Worm (Caenorhabditis elegans) whole organism, young adult: ENCODE results near the gene C07B5.2.
A peak's percentile ranks its signal among the peaks of the same experiment; 100 is the strongest.

Experiments
- F37B4.10 ChIP-seq: fragments of 200-800 bp; sonication (Bioruptor generic); IDR thresholded peaks from 2 replicates; pipeline ENCODE4 v1.3.6; 2022; ENCODE audit warnings: missing genetic modification characterization, missing compliant biosample characterization
- F49E8.2 ChIP-seq: sonication (generic microtip); optimal IDR thresholded peaks from 3 replicates; lab custom pipeline; 2017; ENCODE audit warnings: missing genetic modification characterization, mild to moderate bottlenecking, missing compliant biosample characterization, antibody characterized with exemption, moderate library complexity; ENCODE audit not compliant: insufficient read depth
- K11D2.4 ChIP-seq: fragments of 200-800 bp; sonication (Bioruptor generic); IDR thresholded peaks from 2 replicates; pipeline ENCODE4 v1.3.6; 2022; ENCODE audit warnings: missing genetic modification reagents, missing genetic modification characterization, missing compliant biosample characterization
- Y67H2A.10 ChIP-seq: fragments of 200-800 bp; sonication (Bioruptor generic); conservative IDR thresholded peaks from 2 replicates; pipeline ENCODE4 v1.3.6; 2022; ENCODE audit warnings: missing genetic modification reagents, missing genetic modification characterization, missing compliant biosample characterization
- cebp-1 ChIP-seq, 2 experiments: fragments of 200-800 bp in 1 of 2; sonication (Bioruptor generic) in 1 of 2; sonication (generic microtip) in 1 of 2; IDR thresholded peaks in 1 of 2; optimal IDR thresholded peaks in 1 of 2; 2 replicates each; pipeline versions ENCODE4 v1.3.6 to Lab custom; 2017 to 2022; ENCODE audit warnings: missing compliant biosample characterization in 2 of 2, missing genetic modification characterization in 2 of 2, mild to moderate bottlenecking in 1 of 2, missing genetic modification reagents in 1 of 2, moderate library complexity in 1 of 2
- ceh-27 ChIP-seq: fragments of 200-800 bp; sonication (Bioruptor generic); optimal IDR thresholded peaks from 2 replicates; lab custom pipeline; 2018; ENCODE audit warnings: mild to moderate bottlenecking, missing genetic modification characterization, moderate library complexity, missing compliant biosample characterization
- dox-1 ChIP-seq: fragments of 200-800 bp; sonication (Bioruptor generic); IDR thresholded peaks from 2 replicates; pipeline ENCODE4 v1.3.6; 2022; ENCODE audit warnings: missing genetic modification reagents, missing genetic modification characterization, missing compliant biosample characterization
- him-1 ChIP-seq: sonication (generic microtip); optimal IDR thresholded peaks from 2 replicates; lab custom pipeline; 2016; ENCODE audit warnings: missing genotype, missing genetic modification reagents, missing genetic modification characterization, missing compliant biosample characterization
- lag-1 ChIP-seq: fragments of 200-800 bp; sonication (Bioruptor generic); IDR thresholded peaks from 2 replicates; pipeline ENCODE4 v1.3.6; 2022; ENCODE audit warnings: missing genetic modification reagents, missing genetic modification characterization, missing compliant biosample characterization
- lin-26 ChIP-seq: fragments of 200-800 bp; sonication (Bioruptor generic); IDR thresholded peaks from 2 replicates; pipeline ENCODE4 v1.3.6; 2022; ENCODE audit warnings: missing genetic modification reagents, missing genetic modification characterization, missing compliant biosample characterization
- lin-40 ChIP-seq: sonication (generic microtip); optimal IDR thresholded peaks from 2 replicates; lab custom pipeline; 2016; ENCODE audit warnings: missing genetic modification characterization, mild to moderate bottlenecking, missing compliant biosample characterization, missing genotype, missing genetic modification reagents
- mel-28 ChIP-seq: sonication (generic microtip); optimal IDR thresholded peaks from 2 replicates; lab custom pipeline; 2016; ENCODE audit warnings: borderline replicate concordance, mild to moderate bottlenecking, missing genetic modification characterization, missing compliant biosample characterization
- nfyb-1 ChIP-seq: fragments of 200-800 bp; sonication (Bioruptor generic); IDR thresholded peaks from 2 replicates; pipeline ENCODE4 v1.3.6; 2022; ENCODE audit warnings: missing genetic modification reagents, missing genetic modification characterization, missing compliant biosample characterization
- nhr-27 ChIP-seq: fragments of 200-800 bp; sonication (Bioruptor generic); optimal IDR thresholded peaks from 2 replicates; lab custom pipeline; 2018; ENCODE audit warnings: mild to moderate bottlenecking, missing genetic modification characterization, moderate library complexity, missing compliant biosample characterization
- nhr-80 ChIP-seq: sonication (generic microtip); optimal IDR thresholded peaks from 2 replicates; lab custom pipeline; 2016; ENCODE audit warnings: missing genetic modification characterization, missing compliant biosample characterization
- rcor-1 ChIP-seq: fragments of 200-800 bp; sonication (Bioruptor generic); IDR thresholded peaks from 2 replicates; pipeline ENCODE4 v1.3.6; 2022; ENCODE audit warnings: missing genetic modification reagents, missing genetic modification characterization, missing compliant biosample characterization
- rpc-1 ChIP-seq, 2 experiments: fragments of 150-350 bp in 1 of 2; sonication (generic microtip) in 1 of 2; optimal IDR thresholded peaks; 2 replicates each; lab custom pipeline; 2014 to 2018; ENCODE audit warnings: missing biosample characterization in 1 of 2, missing genetic modification characterization in 1 of 2, missing genetic modification reagents in 1 of 2, missing genotype in 1 of 2
- snpc-4 ChIP-seq, 5 experiments: fragments of 150-350 bp in 1 of 5; sonication (generic microtip) in 4 of 5; optimal IDR thresholded peaks; 2 replicates each; lab custom pipeline; 2014 to 2018; ENCODE audit warnings: missing genetic modification characterization in 5 of 5, missing biosample characterization in 3 of 5, antibody characterized with exemption in 2 of 5, mild to moderate bottlenecking in 2 of 5, missing compliant biosample characterization in 2 of 5, missing genotype in 2 of 5, moderate library complexity in 2 of 5, missing genetic modification reagents in 1 of 5
- somi-1 ChIP-seq: fragments of 200-800 bp; sonication (Bioruptor generic); optimal IDR thresholded peaks from 2 replicates; lab custom pipeline; 2018; ENCODE audit warnings: mild to moderate bottlenecking, missing genetic modification characterization, missing compliant biosample characterization
- sptf-2 ChIP-seq: fragments of 200-800 bp; sonication (Bioruptor generic); optimal IDR thresholded peaks from 2 replicates; lab custom pipeline; 2018; ENCODE audit warnings: mild to moderate bottlenecking, missing genetic modification characterization, missing compliant biosample characterization
- tlf-1 ChIP-seq: fragments of 200-800 bp; sonication (Bioruptor generic); optimal IDR thresholded peaks from 2 replicates; lab custom pipeline; 2018; ENCODE audit warnings: mild to moderate bottlenecking, missing genetic modification characterization, missing compliant biosample characterization
- unc-62 ChIP-seq: fragments of 150-350 bp; optimal IDR thresholded peaks from 2 replicates; lab custom pipeline; 2014; ENCODE audit warnings: missing biosample characterization, missing genetic modification reagents, missing genetic modification characterization
- ztf-28 ChIP-seq: fragments of 200-800 bp; sonication (Bioruptor generic); IDR thresholded peaks from 2 replicates; pipeline ENCODE4 v1.3.6; 2022; ENCODE audit warnings: missing genetic modification reagents, missing genetic modification characterization, missing compliant biosample characterization

The C07B5.2 gene

DNA sequence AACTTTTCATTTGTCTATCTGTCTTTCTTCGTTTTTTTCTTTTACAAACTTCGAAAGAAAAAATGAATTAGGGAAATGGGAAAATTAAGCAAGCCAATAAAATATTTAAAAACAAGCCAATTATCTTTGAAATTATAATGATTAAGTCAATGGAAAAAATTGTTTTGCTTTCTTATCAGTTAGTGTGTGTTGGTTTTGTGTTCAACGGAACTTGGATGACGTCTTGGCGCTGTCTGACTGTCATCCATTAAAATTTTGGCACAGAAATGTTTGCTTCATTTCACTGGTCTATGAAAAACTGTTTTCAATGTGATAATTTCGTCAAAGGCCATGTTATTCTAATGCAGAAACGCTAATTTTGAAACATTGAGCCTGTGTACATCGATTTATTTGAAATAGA lies 33.5 kb upstream of the C07B5.2 start:
- peak; percentile 41 for TF ChIP-seq unc-62
- TF ChIP-seq nhr-80 (tag; lab: Kevin White, UChicago), result peak; percentile 46
- TF ChIP-seq rpc-1 (optimal IDR thresholded peaks at IDR 0.05; lab: Kevin White, UChicago), result no peak
- no peak for TF ChIP-seq rpc-1 (tag; optimal IDR thresholded peaks at IDR 0.05; lab: Kevin White, UChicago)

DNA sequence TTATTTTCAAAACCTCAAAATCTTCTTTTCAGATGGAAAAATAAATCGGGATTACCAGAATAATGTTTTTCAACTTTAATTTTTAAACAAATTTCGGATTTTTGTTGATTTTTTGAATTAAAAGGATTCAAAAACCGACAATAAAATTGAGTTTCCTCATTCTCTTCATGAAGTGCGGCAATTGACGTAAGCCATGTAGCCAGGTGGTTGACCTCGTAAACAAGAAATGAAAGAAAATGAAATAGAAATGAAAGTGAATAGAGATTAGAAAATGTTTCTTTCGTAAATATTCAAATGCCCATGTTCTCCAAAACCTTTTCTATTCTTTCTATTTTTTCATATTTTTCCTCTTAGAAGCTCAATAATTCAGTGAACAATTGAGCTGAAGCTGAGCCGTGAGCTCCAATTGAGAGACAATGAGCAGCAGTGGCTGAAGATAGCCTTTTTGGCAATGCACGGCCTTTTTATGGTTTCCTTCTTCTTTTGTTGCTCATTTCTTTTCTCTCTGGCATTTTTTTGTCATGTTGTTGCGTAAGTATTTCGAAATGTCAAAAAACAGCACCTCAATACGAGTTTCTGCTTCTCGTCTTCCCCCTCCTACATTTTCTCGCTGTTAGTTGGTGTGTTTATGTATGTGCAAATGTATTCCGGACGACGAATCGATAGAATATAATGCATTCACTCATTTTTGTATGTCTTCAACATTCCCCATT lies 32.8 kb upstream of the C07B5.2 start:
- TF ChIP-seq cebp-1 (GFP tag; IDR thresholded peaks at IDR 0.05; lab: Robert Waterston, UW) (0 out of 2 replicates have a peak, but pooled peaks have one; percentile 44), cebp-1 (tag; optimal IDR thresholded peaks at IDR 0.05; lab: Kevin White, UChicago) (peak; percentile 88), dox-1 (GFP tag; lab: Robert Waterston, UW) (peak; percentile 42; the same call in 1 of the 2 replicates), somi-1 (GFP tag; lab: Kevin White, UChicago) (no peak), lin-26 (GFP tag; lab: Robert Waterston, UW) (no peak), nfyb-1 (GFP tag; lab: Robert Waterston, UW) (no peak)

DNA sequence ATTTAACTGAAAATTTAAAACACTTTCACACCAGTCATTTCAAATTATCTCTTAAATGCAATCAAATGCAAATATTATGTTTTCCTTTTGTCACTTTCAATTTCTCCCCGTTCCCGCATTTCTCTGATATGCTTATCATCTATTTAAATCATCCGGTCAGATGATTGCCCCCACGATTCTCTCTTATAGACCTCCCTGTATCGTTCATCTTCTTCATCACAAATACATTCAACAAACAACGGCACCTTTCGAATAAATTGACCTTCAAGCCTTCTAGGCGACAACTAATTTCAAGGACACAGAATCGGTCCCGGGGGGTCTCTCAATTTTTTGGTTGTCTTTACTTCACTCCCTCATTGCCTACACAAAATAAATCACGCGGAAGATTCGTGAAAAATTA lies 31.9 kb upstream of the C07B5.2 start:
- TF ChIP-seq nhr-80 (tag; lab: Kevin White, UChicago), result peak; percentile 19
- no peak for TF ChIP-seq him-1
- TF ChIP-seq, all 124 proteins: peak for 1

DNA sequence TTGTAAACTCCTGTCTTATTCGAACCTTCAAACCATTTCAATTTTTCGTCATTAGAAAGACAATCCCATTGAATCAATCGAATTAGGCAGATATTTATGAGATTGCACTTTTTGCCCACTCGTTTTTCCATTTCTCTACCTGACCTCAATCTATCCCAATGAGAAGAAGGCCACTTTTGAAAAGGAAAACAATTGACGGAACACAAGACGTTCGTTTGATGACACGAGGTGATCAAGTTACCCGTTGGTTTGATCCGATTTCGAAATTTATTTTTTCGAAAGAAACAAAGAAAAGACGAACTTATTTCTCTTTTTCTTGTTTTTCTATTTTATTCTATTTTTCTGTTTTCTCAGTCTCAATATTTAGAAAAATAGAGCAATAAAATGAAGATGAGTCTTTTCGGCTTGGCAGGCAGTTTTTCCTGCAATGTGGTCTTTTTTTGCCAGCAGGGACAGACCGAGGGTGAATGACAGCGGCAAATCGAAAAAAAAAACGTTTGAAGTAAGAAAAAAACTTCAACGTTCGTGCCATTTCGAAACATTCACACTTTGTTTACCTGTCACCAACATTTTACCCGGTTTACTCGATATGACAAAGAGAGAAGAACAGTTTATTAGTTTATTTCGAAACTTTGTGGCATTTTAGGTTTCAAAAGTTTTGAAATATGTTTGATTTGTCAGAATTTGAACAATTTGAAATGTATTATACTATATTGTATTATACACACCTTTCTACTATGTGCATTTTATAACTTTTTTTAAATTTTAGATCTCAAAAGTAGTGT lies 31.2 kb upstream of the C07B5.2 start:
- TF ChIP-seq snpc-4 (GFP tag; optimal IDR thresholded peaks at IDR 0.05; lab: Kevin White, UChicago) (no peak), snpc-4 (tag; optimal IDR thresholded peaks at IDR 0.05; lab: Kevin White, UChicago) (no peak), cebp-1 (GFP tag; IDR thresholded peaks at IDR 0.05; lab: Robert Waterston, UW) (no peak), cebp-1 (tag; optimal IDR thresholded peaks at IDR 0.05; lab: Kevin White, UChicago) (peak; percentile 74), unc-62 (peak; percentile 59)

DNA sequence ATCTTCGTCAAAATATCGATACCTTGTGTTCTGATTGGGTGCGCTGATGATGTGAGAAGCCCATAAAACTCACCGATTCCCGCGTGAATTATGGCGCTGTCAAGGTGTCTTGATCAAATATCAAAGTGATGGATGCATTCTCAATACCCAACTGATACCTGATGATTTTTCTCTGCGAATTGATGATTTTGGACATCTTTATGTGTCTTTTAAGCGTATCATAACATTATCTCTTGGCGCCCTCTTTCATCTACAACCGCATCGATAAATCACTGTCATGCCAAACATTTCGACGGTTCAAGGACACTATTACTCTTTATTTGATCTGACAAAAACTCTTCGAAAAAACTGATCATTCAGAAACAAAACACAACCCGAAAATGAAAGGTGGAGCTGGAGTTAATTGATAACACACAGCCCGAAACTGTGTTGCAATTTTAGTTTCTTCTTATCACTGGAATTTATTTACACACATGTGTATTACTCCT lies 30.3 kb upstream of the C07B5.2 start:
- TF ChIP-seq lin-40 (peak; percentile 9), Y67H2A.10 (GFP tag; lab: Robert Waterston, UW) (no peak), F37B4.10 (GFP tag; lab: Robert Waterston, UW) (no peak), mel-28 (no peak), tlf-1 (GFP tag; lab: Kevin White, UChicago) (no peak), F49E8.2 (tag; lab: Kevin White, UChicago) (no peak), cebp-1 (GFP tag; IDR thresholded peaks at IDR 0.05; lab: Robert Waterston, UW) (no peak), cebp-1 (tag; optimal IDR thresholded peaks at IDR 0.05; lab: Kevin White, UChicago) (no peak), ztf-28 (no peak), nhr-80 (tag; lab: Kevin White, UChicago) (peak; percentile 60)

DNA sequence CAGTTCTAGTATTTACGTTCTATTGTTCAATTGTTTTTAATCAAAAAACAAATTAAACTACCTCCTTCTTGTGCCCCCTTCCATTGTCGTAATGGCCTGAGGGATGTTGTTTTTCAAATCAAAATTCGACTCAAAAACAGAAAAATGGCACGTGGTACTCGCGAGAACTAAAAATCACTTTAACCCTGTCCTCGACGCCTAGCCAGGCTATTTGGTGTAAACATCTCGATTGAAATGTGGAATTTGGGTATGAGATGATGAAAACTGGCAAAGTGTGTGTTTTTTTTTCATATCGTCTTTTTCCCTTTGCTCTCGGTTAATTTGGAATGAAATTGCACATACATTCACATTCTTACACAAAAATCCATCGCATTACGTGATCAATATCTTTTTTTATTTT lies 29.6 kb upstream of the C07B5.2 start:
- no peak for TF ChIP-seq nhr-27 (tag; lab: Kevin White, UChicago)
- no peak for TF ChIP-seq sptf-2 (GFP tag; lab: Kevin White, UChicago)
- no peak for TF ChIP-seq K11D2.4 (GFP tag; lab: Robert Waterston, UW)
- TF ChIP-seq lag-1 (GFP tag; lab: Robert Waterston, UW), result no peak
- TF ChIP-seq rcor-1 (GFP tag; lab: Robert Waterston, UW), result no peak
- no peak for TF ChIP-seq ceh-27 (GFP tag; lab: Kevin White, UChicago)
